Fruit fly (Drosophila melanogaster): ENCODE data around the gene CG14434.

CG14434 gene

DNA sequence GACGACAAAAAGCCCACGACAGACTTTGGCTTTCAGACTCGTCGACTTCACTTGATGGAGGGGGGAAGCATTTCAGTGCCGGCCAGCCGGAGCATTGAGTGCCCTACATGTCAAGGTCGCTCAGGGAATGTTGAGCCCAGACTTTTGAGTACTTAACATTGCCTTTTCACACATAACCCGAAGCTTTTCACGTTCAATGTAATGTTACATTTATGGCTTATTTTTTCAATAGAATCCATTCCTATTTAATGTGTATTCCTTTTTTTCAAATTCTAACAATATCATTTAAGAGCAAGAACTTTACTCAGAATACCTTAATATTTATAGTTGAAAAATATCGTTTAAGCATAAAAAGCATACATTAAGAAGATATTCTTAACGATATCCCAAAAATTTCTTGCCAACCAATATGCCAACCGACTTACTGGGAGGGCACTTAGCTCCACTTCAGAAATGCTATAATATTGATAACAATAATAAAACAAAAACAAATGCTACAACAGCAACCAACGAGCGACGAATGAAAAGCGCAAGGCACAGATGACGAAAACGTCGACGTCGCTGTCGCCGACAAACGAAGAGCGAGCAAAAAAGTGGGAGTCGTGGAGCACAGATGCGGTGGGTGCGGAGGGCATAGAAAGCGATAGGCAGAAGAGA lies 7.1 kb downstream of the CG14434 start (continued):
- TF ChIP-seq CG6683 (GFP tag; optimal IDR thresholded peaks at IDR 0.05) (peak; percentile 68), stwl (tag; optimal IDR thresholded peaks at IDR 0.05) (no peak), schlank (tag; optimal IDR thresholded peaks at IDR 0.05) (no peak), CG10462 (GFP tag; optimal IDR thresholded peaks at IDR 0.05) (no peak), gem (tag; optimal IDR thresholded peaks at IDR 0.05) (peak; percentile 72), CG1233 (GFP tag; optimal IDR thresholded peaks at IDR 0.05) (peak; percentile 23), scrt (GFP tag; optimal IDR thresholded peaks at IDR 0.05) (peak; percentile 76), CG30431 (GFP tag; optimal IDR thresholded peaks at IDR 0.05) (peak; percentile 10), sob (GFP tag; IDR thresholded peaks at IDR 0.05) (peak; percentile 63; the same call in 1 of the 2 replicates), CG10959 (GFP tag; IDR thresholded peaks at IDR 0.05) (no peak), Sry-β (GFP tag; optimal IDR thresholded peaks at IDR 0.05) (no peak), Rx (GFP tag; IDR thresholded peaks at IDR 0.05) (peak; percentile 64), CG34422 (GFP tag; IDR thresholded peaks at IDR 0.05) (peak; percentile 81), ci (GFP tag; IDR thresholded peaks at IDR 0.05) (peak; percentile 31; the same call in 1 of the 3 replicates), Fer2 (tag; optimal IDR thresholded peaks at IDR 0.05) (peak; percentile 44), cg (GFP tag; optimal IDR thresholded peaks at IDR 0.05) (peak; percentile 43), esg (GFP tag; conservative IDR thresholded peaks at IDR 0.05) (peak; percentile 21; the same call in 1 of the 2 replicates), Side (GFP tag; optimal IDR thresholded peaks at IDR 0.05) (peak; percentile 81), twi (tag; optimal IDR thresholded peaks at IDR 0.05) (no peak), bigmax (GFP tag; optimal IDR thresholded peaks at IDR 0.05) (no peak), CG18262 (tag; optimal IDR thresholded peaks at IDR 0.05) (peak; percentile 91), CG6791 (GFP tag; IDR thresholded peaks at IDR 0.05; ENCODE audit: partially characterized antibody) (no peak), gro (GFP tag; optimal IDR thresholded peaks at IDR 0.05) (peak; percentile 74), eyg (GFP tag; optimal IDR thresholded peaks at IDR 0.05) (no peak), bbx (GFP tag; IDR thresholded peaks at IDR 0.05; ENCODE audit: partially characterized antibody) (no peak), CG3407 (GFP tag; optimal IDR thresholded peaks at IDR 0.05) (no peak), gsb-n (tag; optimal IDR thresholded peaks at IDR 0.05) (peak; percentile 3), CG10274 (GFP tag; optimal IDR thresholded peaks at IDR 0.05) (peak; percentile 100), mirr (GFP tag; optimal IDR thresholded peaks at IDR 0.05) (no peak), knrl (GFP tag; IDR thresholded peaks at IDR 0.05; ENCODE audit: partially characterized antibody) (no peak), Asciz (GFP tag; optimal IDR thresholded peaks at IDR 0.05) (peak; percentile 82), CG12155 (GFP tag; optimal IDR thresholded peaks at IDR 0.05) (peak; percentile 79), Stat92E (GFP tag; optimal IDR thresholded peaks at IDR 0.05) (no peak), YL-1 (GFP tag; optimal IDR thresholded peaks at IDR 0.05) (no peak), CG11723 (GFP tag; optimal IDR thresholded peaks at IDR 0.05) (peak; percentile 20), gcm (GFP tag; optimal IDR thresholded peaks at IDR 0.05) (no peak), sc (optimal IDR thresholded peaks at IDR 0.05) (no peak), sc (GFP tag; optimal IDR thresholded peaks at IDR 0.05) (peak; percentile 74), CG10654 (GFP tag; optimal IDR thresholded peaks at IDR 0.05) (peak; percentile 70), fd102C (GFP tag; optimal IDR thresholded peaks at IDR 0.05) (no peak), crp (GFP tag; optimal IDR thresholded peaks at IDR 0.05) (no peak), CG7271 (tag; optimal IDR thresholded peaks at IDR 0.05) (no peak), CG3847 (GFP tag; IDR thresholded peaks at IDR 0.05) (peak; percentile 54), CG2116 (GFP tag; optimal IDR thresholded peaks at IDR 0.05) (no peak), br (optimal IDR thresholded peaks at IDR 0.05) (no peak), ro (GFP tag; IDR thresholded peaks at IDR 0.05) (no peak), run (tag; optimal IDR thresholded peaks at IDR 0.05) (peak; percentile 23), Kr (GFP tag; optimal IDR thresholded peaks at IDR 0.05) (no peak), CG7963 (GFP tag; IDR thresholded peaks at IDR 0.05; ENCODE audit: partially characterized antibody) (no peak)
